Fruit fly (Drosophila melanogaster) whole organism, embryonic: ENCODE measurements around the gene Nup43.

Source experiments
- CG11085 ChIP-seq: fragments of 200-800 bp; sonication (Bioruptor generic); IDR thresholded peaks from 2 replicates; pipeline ENCODE4 v1.3.6; 2022; ENCODE audit warnings: missing biosample characterization, missing genetic modification characterization
- CG11398 ChIP-seq: fragments of 200-800 bp; sonication (Bioruptor generic); optimal IDR thresholded peaks from 2 replicates; lab custom pipeline; 2016; ENCODE audit warnings: missing biosample characterization, missing genetic modification characterization
- CG11695 ChIP-seq: fragments of 200-800 bp; sonication (Bioruptor generic); IDR thresholded peaks from 3 replicates; pipeline ENCODE4 v1.3.6; 2022; ENCODE audit warnings: missing biosample characterization, missing genetic modification characterization
- CG12219 ChIP-seq: fragments of 200-800 bp; sonication (Bioruptor generic); optimal IDR thresholded peaks from 3 replicates; lab custom pipeline; 2018; ENCODE audit warnings: missing biosample characterization, mild to moderate bottlenecking, missing genetic modification characterization
- CG1233 ChIP-seq: fragments of 200-800 bp; sonication (Bioruptor generic); optimal IDR thresholded peaks from 4 replicates; lab custom pipeline; 2018; ENCODE audit warnings: missing biosample characterization, mild to moderate bottlenecking, missing genetic modification characterization
- CG16813 ChIP-seq: fragments of 200-800 bp; sonication (Bioruptor generic); IDR thresholded peaks from 3 replicates; pipeline ENCODE4 v1.3.6; 2022; ENCODE audit warnings: missing biosample characterization, missing genetic modification characterization; ENCODE audit not compliant: partially characterized antibody
- CG17361 ChIP-seq: fragments of 200-800 bp; sonication (Bioruptor generic); IDR thresholded peaks from 3 replicates; pipeline ENCODE4 v1.3.6; 2022; ENCODE audit warnings: missing biosample characterization, missing genetic modification characterization
- CG17612 ChIP-seq: fragments of 200-800 bp; sonication (Bioruptor generic); IDR thresholded peaks from 2 replicates; pipeline ENCODE4 v1.3.6; 2022; ENCODE audit warnings: missing biosample characterization, missing genetic modification characterization
- CG18599 ChIP-seq: fragments of 200-800 bp; sonication (Bioruptor generic); optimal IDR thresholded peaks from 3 replicates; lab custom pipeline; 2017; ENCODE audit warnings: missing biosample characterization, missing genetic modification characterization, mild to moderate bottlenecking, moderate library complexity, missing genetic modification reagents
- CG2875 ChIP-seq: fragments of 200-800 bp; sonication (Bioruptor generic); optimal IDR thresholded peaks from 2 replicates; lab custom pipeline; 2017; ENCODE audit warnings: missing biosample characterization, mild to moderate bottlenecking, missing genetic modification characterization, missing genetic modification reagents
- CG31365 ChIP-seq: fragments of 200-800 bp; sonication (Bioruptor generic); optimal IDR thresholded peaks from 2 replicates; lab custom pipeline; 2018; ENCODE audit warnings: missing biosample characterization, mild to moderate bottlenecking, missing genetic modification characterization
- CG32767 ChIP-seq: fragments of 200-800 bp; sonication (Bioruptor generic); IDR thresholded peaks from 2 replicates; pipeline ENCODE4 v1.3.6; 2022; ENCODE audit warnings: missing biosample characterization, missing genetic modification characterization
- CG3281 ChIP-seq: fragments of 200-800 bp; sonication (Bioruptor generic); optimal IDR thresholded peaks from 3 replicates; lab custom pipeline; 2017; ENCODE audit warnings: missing biosample characterization, mild to moderate bottlenecking, missing genetic modification characterization
- CG4617 ChIP-seq: fragments of 200-800 bp; sonication (Bioruptor generic); optimal IDR thresholded peaks from 3 replicates; lab custom pipeline; 2016; ENCODE audit warnings: missing biosample characterization, missing genetic modification characterization, borderline replicate concordance
- CG4820 ChIP-seq: fragments of 200-800 bp; sonication (Bioruptor generic); optimal IDR thresholded peaks from 3 replicates; lab custom pipeline; 2016; ENCODE audit warnings: missing biosample characterization, missing genetic modification characterization
- CG8924 ChIP-seq: fragments of 200-800 bp; optimal IDR thresholded peaks from 3 replicates; lab custom pipeline; 2019; ENCODE audit warnings: missing biosample characterization, mild to moderate bottlenecking, missing genetic modification characterization, moderate library complexity
- CG8944 ChIP-seq: fragments of 200-800 bp; sonication (Bioruptor generic); optimal IDR thresholded peaks from 3 replicates; lab custom pipeline; 2016; ENCODE audit warnings: missing biosample characterization, missing genetic modification characterization
- CHES-1-like ChIP-seq: fragments of 200-800 bp; sonication (Bioruptor generic); optimal IDR thresholded peaks from 2 replicates; lab custom pipeline; 2016; ENCODE audit warnings: missing biosample characterization, missing genetic modification characterization
- Chrac-16 ChIP-seq: fragments of 200-800 bp; sonication (Bioruptor generic); optimal IDR thresholded peaks from 3 replicates; lab custom pipeline; 2016; ENCODE audit warnings: missing biosample characterization, missing genetic modification characterization
- Doc3 ChIP-seq: fragments of 200-800 bp; sonication (Bioruptor generic); IDR thresholded peaks from 3 replicates; pipeline ENCODE4 v1.3.6; 2022; ENCODE audit warnings: missing biosample characterization, missing genetic modification characterization; ENCODE audit not compliant: partially characterized antibody
- Dref ChIP-seq: fragments of 200-800 bp; sonication (Bioruptor generic); IDR thresholded peaks from 2 replicates; pipeline ENCODE4 v1.3.6; 2022; ENCODE audit warnings: missing biosample characterization, missing genetic modification characterization
- Fer3 ChIP-seq: fragments of 200-800 bp; sonication (Bioruptor generic); optimal IDR thresholded peaks from 2 replicates; lab custom pipeline; 2018; ENCODE audit warnings: missing biosample characterization, mild to moderate bottlenecking, missing genetic modification characterization, moderate library complexity
- Hey ChIP-seq: fragments of 200-800 bp; sonication (Bioruptor generic); optimal IDR thresholded peaks from 3 replicates; lab custom pipeline; 2018; ENCODE audit warnings: missing biosample characterization, mild to moderate bottlenecking, missing genetic modification characterization
- Hr78 ChIP-seq, 2 experiments: fragments of 200-800 bp in 1 of 2; fragments of >200 bp in 1 of 2; sonication (Bioruptor generic) in 1 of 2; optimal IDR thresholded peaks; 2 replicates each; lab custom pipeline; 2017 to 2019; ENCODE audit warnings: missing biosample characterization in 2 of 2, missing genetic modification characterization in 2 of 2, mild to moderate bottlenecking in 1 of 2, moderate library complexity in 1 of 2
- Jarid2 ChIP-seq: fragments of 200-800 bp; sonication (Bioruptor generic); optimal IDR thresholded peaks from 3 replicates; lab custom pipeline; 2017; ENCODE audit warnings: mild to moderate bottlenecking, missing biosample characterization, missing genetic modification reagents, missing genetic modification characterization
- Max ChIP-seq: fragments of 200-800 bp; sonication (Bioruptor generic); optimal IDR thresholded peaks from 2 replicates; lab custom pipeline; 2016; ENCODE audit warnings: missing biosample characterization, mild to moderate bottlenecking, missing genetic modification characterization
- Mes4 ChIP-seq: fragments of 200-800 bp; sonication (Bioruptor generic); optimal IDR thresholded peaks from 2 replicates; lab custom pipeline; 2016; ENCODE audit warnings: missing biosample characterization, missing genetic modification characterization
- Opbp ChIP-seq: fragments of 200-800 bp; sonication (Bioruptor generic); IDR thresholded peaks from 3 replicates; pipeline ENCODE4 v1.3.6; 2022; ENCODE audit warnings: missing biosample characterization, missing genetic modification characterization; ENCODE audit not compliant: partially characterized antibody
- Six4 ChIP-seq: fragments of 200-800 bp; sonication (Bioruptor generic); optimal IDR thresholded peaks from 2 replicates; lab custom pipeline; 2016; ENCODE audit warnings: missing biosample characterization, missing genetic modification characterization
- Sry-δ ChIP-seq: fragments of 200-800 bp; sonication (Bioruptor generic); optimal IDR thresholded peaks from 2 replicates; lab custom pipeline; 2016; ENCODE audit warnings: missing biosample characterization, missing genetic modification characterization
- ap ChIP-seq: fragments of 200-800 bp; sonication (Bioruptor generic); IDR thresholded peaks from 2 replicates; pipeline ENCODE4 v1.3.6; 2022; ENCODE audit warnings: missing biosample characterization, missing genetic modification characterization
- ash1 ChIP-seq: fragments of 200-800 bp; sonication (Bioruptor generic); optimal IDR thresholded peaks from 2 replicates; lab custom pipeline; 2018; ENCODE audit warnings: missing biosample characterization, mild to moderate bottlenecking, missing genetic modification characterization
- ato ChIP-seq: fragments of 200-800 bp; sonication (Bioruptor generic); IDR thresholded peaks from 2 replicates; pipeline ENCODE4 v1.3.6; 2022; ENCODE audit warnings: missing biosample characterization, missing genetic modification characterization; ENCODE audit not compliant: partially characterized antibody
- caup ChIP-seq: fragments of 200-800 bp; sonication (Bioruptor generic); optimal IDR thresholded peaks from 3 replicates; lab custom pipeline; 2017; ENCODE audit warnings: missing biosample characterization, mild to moderate bottlenecking, missing genetic modification characterization, moderate library complexity; ENCODE audit not compliant: severe bottlenecking
- jigr1 ChIP-seq: fragments of 200-800 bp; sonication (Bioruptor generic); IDR thresholded peaks from 3 replicates; pipeline ENCODE4 v1.3.6; 2022; ENCODE audit warnings: missing biosample characterization, missing genetic modification characterization
- lab ChIP-seq: fragments of 200-800 bp; sonication (Bioruptor generic); optimal IDR thresholded peaks from 3 replicates; lab custom pipeline; 2017; ENCODE audit warnings: missing biosample characterization, missing genetic modification characterization, mild to moderate bottlenecking, moderate library complexity, missing genetic modification reagents
- odd ChIP-seq: fragments of 200-800 bp; sonication (Bioruptor generic); optimal IDR thresholded peaks from 2 replicates; lab custom pipeline; 2017; ENCODE audit warnings: missing biosample characterization, mild to moderate bottlenecking, missing genetic modification characterization
- psq ChIP-seq: fragments of 200-800 bp; sonication (Bioruptor generic); optimal IDR thresholded peaks from 2 replicates; lab custom pipeline; 2017; ENCODE audit warnings: missing biosample characterization, missing genetic modification characterization
- rib ChIP-seq: fragments of 200-800 bp; sonication (Bioruptor generic); IDR thresholded peaks from 2 replicates; pipeline ENCODE4 v1.3.6; 2022; ENCODE audit warnings: missing biosample characterization, missing genetic modification characterization
- schlank ChIP-seq: fragments of 200-800 bp; sonication (Bioruptor generic); optimal IDR thresholded peaks from 2 replicates; lab custom pipeline; 2018; ENCODE audit warnings: missing biosample characterization, mild to moderate bottlenecking, missing genetic modification characterization
- scrt ChIP-seq: fragments of 200-800 bp; sonication (Bioruptor generic); optimal IDR thresholded peaks from 2 replicates; lab custom pipeline; 2018; ENCODE audit warnings: missing biosample characterization, mild to moderate bottlenecking, missing genetic modification characterization, moderate library complexity
- sd ChIP-seq: fragments of 200-800 bp; sonication (Bioruptor generic); optimal IDR thresholded peaks from 3 replicates; lab custom pipeline; 2018; ENCODE audit warnings: missing biosample characterization, mild to moderate bottlenecking, missing genetic modification characterization, moderate library complexity
- sug ChIP-seq: fragments of 200-800 bp; optimal IDR thresholded peaks from 2 replicates; lab custom pipeline; 2019; ENCODE audit warnings: missing biosample characterization, mild to moderate bottlenecking, missing genetic modification characterization, moderate library complexity
- vnd ChIP-seq: fragments of 200-800 bp; sonication (Bioruptor generic); IDR thresholded peaks from 3 replicates; pipeline ENCODE4 v1.3.6; 2022; ENCODE audit warnings: missing biosample characterization, missing genetic modification characterization; ENCODE audit not compliant: partially characterized antibody
- zen2 ChIP-seq: fragments of 200-800 bp; sonication (Bioruptor generic); IDR thresholded peaks from 3 replicates; pipeline ENCODE4 v1.3.6; 2022; ENCODE audit warnings: missing biosample characterization, missing genetic modification characterization; ENCODE audit not compliant: partially characterized antibody
- zfh1 ChIP-seq: fragments of 200-800 bp; sonication (Bioruptor generic); IDR thresholded peaks from 3 replicates; pipeline ENCODE4 v1.3.6; 2022; ENCODE audit warnings: missing biosample characterization, missing genetic modification characterization
- zfh2 ChIP-seq: fragments of 200-800 bp; sonication (Bioruptor generic); optimal IDR thresholded peaks from 2 replicates; lab custom pipeline; 2016; ENCODE audit warnings: missing biosample characterization, missing genetic modification characterization

The Nup43 gene

DNA sequence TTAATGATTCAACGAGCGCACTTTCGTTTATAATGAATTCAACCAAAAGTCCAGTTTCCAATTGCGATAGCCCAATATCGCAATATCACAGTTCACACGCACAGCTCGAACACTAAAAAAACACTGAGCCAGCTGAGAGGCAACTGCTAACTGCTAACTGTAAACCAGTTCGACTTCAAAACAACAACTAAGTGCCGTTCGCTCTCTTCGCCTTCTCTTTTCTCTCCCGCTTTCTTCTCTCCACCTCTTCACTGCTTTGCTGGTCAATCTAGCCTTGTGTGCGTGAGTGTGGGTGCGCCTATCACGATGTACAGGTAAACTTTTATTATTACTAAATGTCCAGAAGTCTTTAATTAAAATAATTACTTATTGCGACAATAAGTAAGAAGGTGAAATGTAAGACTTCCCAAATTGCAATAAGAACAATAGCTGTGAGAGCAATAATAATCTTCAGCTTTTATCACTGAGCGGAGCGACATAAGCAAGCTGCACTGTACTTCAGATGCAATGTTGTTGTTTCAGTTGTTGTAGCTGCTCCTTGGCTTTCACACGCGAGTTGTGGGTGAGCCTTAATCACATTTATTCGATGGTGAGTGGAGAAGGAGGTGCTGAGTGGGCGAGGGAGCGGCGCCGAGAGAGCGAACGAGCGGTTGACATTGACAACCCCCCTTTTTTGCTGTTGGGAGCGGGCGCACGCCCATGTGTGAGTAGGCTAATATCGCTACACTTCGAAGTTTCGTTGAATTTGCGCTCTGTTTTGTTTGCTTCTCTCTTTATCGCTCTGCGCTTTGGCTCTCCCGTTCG is 30.6 kb downstream of the Nup43 start, which contains the start of gene Vti1b (continued):
- TF ChIP-seq Opbp (GFP tag; lab: Robert Waterston, UW) (no peak), CG16813 (no peak), CG8924 (tag; lab: Kevin White, UChicago) (peak; percentile 96), Dref (GFP tag; lab: Robert Waterston, UW) (peak; percentile 24; the same call in 1 of the 2 replicates), CG11695 (GFP tag; lab: Robert Waterston, UW) (peak; percentile 91), Hey (tag; lab: Kevin White, UChicago) (peak; percentile 0), schlank (tag; lab: Kevin White, UChicago) (peak; percentile 9), CG11398 (GFP tag; lab: Kevin White, UChicago) (peak; percentile 86), CG32767 (GFP tag; lab: Robert Waterston, UW) (peak; percentile 92), scrt (peak; percentile 89), CG4820 (GFP tag; lab: Kevin White, UChicago) (peak; percentile 95), zfh2 (peak; percentile 85), CG2875 (GFP tag; lab: Kevin White, UChicago) (peak; percentile 88), odd (GFP tag; lab: Kevin White, UChicago) (peak; percentile 85), ap (GFP tag; lab: Robert Waterston, UW) (peak; percentile 87), CG11085 (peak; percentile 85), jigr1 (GFP tag; lab: Robert Waterston, UW) (peak; percentile 87), ato (GFP tag; lab: Robert Waterston, UW) (no peak), sug (tag; lab: Kevin White, UChicago) (peak; percentile 80), caup (GFP tag; lab: Kevin White, UChicago) (peak; percentile 92), CG17612 (GFP tag; lab: Robert Waterston, UW) (peak; percentile 86), Hr78 (GFP tag; optimal IDR thresholded peaks at IDR 0.05; lab: Kevin White, UChicago) (peak in 1 of 2 experiments; percentile 89), CG31365 (tag; lab: Kevin White, UChicago) (peak; percentile 83), CG8944 (GFP tag; lab: Kevin White, UChicago) (peak; percentile 91), ash1 (GFP tag; lab: Kevin White, UChicago) (peak; percentile 0), rib (peak; percentile 74; the same call in 1 of the 2 replicates), Chrac-16 (GFP tag; lab: Kevin White, UChicago) (peak; percentile 96), Doc3 (no peak; the same call in 2 of the 3 replicates), CG4617 (GFP tag; lab: Kevin White, UChicago) (peak; percentile 85), Jarid2 (GFP tag; lab: Kevin White, UChicago) (peak; percentile 51), vnd (GFP tag; lab: Robert Waterston, UW) (no peak), CG3281 (GFP tag; lab: Kevin White, UChicago) (peak; percentile 91), CG17361 (GFP tag; lab: Robert Waterston, UW) (peak; percentile 95), Sry-δ (GFP tag; lab: Kevin White, UChicago) (peak; percentile 63), zen2 (peak; percentile 7; the same call in 1 of the 3 replicates), Max (GFP tag; lab: Kevin White, UChicago) (peak; percentile 95), CG18599 (GFP tag; lab: Kevin White, UChicago) (peak; percentile 95), CG1233 (GFP tag; lab: Kevin White, UChicago) (peak; percentile 91), sd (tag; lab: Kevin White, UChicago) (peak; percentile 75), Six4 (GFP tag; lab: Kevin White, UChicago) (peak; percentile 94), zfh1 (GFP tag; lab: Robert Waterston, UW) (peak; percentile 92), psq (GFP tag; lab: Kevin White, UChicago) (peak; percentile 57), CG12219 (peak; percentile 92), CHES-1-like (GFP tag; lab: Kevin White, UChicago) (peak; percentile 90), Fer3 (tag; lab: Kevin White, UChicago) (peak; percentile 93), Mes4 (GFP tag; lab: Kevin White, UChicago) (peak; percentile 90), lab (peak; percentile 97)
